Worm (Caenorhabditis elegans) whole organism, midembryonic: ENCODE measurements around the gene sinh-1.
A peak's percentile ranks its signal among the peaks of the same experiment; 100 is the strongest.

Experiments used
- T22C8.4 ChIP-seq: fragments of 200-800 bp; sonication (Bioruptor generic); IDR thresholded peaks from 2 replicates; pipeline ENCODE4 v1.3.6; 2022; ENCODE audit warnings: missing genetic modification characterization, missing compliant biosample characterization
- cog-1 ChIP-seq: sonication (generic microtip); optimal IDR thresholded peaks from 2 replicates; lab custom pipeline; 2016; ENCODE audit warnings: missing genetic modification characterization, missing compliant biosample characterization
- klf-2 ChIP-seq: fragments of 200-800 bp; sonication (Bioruptor generic); conservative IDR thresholded peaks from 2 replicates; pipeline ENCODE4 v1.3.6; 2022; ENCODE audit warnings: missing genetic modification reagents, missing genetic modification characterization, missing compliant biosample characterization
- med-1 ChIP-seq: sonication (generic microtip); optimal IDR thresholded peaks from 2 replicates; lab custom pipeline; 2017; ENCODE audit warnings: missing genetic modification characterization, mild to moderate bottlenecking, missing compliant biosample characterization, antibody characterized with exemption, missing genetic modification reagents; ENCODE audit not compliant: insufficient read depth
- ztf-23 ChIP-seq: fragments of 200-800 bp; sonication (Bioruptor generic); IDR thresholded peaks from 2 replicates; pipeline ENCODE4 v1.3.6; 2022; ENCODE audit warnings: missing genetic modification reagents, missing genetic modification characterization, missing compliant biosample characterization

DNA sequence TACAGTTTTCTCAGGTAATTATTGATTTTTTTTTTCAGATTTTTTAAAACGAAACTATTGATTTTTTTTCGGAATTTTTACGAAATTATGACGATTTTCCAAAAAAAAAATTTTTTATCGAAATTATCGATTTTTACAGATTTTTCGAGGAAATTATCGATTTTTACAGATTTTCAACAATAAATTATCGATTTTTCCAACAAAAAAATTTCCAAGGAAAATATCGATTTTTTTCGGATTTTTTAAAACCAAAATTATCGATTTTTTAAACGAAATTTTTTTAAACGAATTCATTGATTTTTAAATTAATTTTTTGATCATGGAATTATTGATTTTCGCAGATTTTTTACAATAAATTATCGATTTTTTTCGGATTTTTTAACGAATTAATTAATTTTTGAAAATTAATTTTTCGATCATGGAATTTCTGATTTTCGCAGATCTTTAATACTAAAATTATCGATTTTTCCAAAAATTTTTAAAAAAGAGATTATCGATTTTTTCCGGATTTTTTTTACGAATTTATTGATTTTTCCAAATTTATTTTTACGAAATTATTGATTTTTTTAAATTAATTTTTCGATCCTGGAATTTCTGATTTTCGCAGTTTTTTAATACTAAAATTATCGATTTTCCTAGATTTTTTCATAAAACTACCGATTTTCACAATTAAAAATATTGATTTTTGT lies 27.6 kb downstream of the sinh-1 start:
- TF ChIP-seq T22C8.4 (GFP tag; lab: Robert Waterston, UW) (peak; percentile 79; the same call in 1 of the 2 replicates), klf-2 (GFP tag; lab: Robert Waterston, UW) (no peak), cog-1 (tag; lab: Kevin White, UChicago) (no peak), med-1 (GFP tag; lab: Kevin White, UChicago) (no peak), ztf-23 (no peak)
